Worm (Caenorhabditis elegans): ENCODE measurements around the gene F13B12.1.

Gene F13B12.1

ce11 chrIV:10442904-10443303 is 18.5 kb upstream of the F13B12.1 start:
- no peak for TF ChIP-seq npax-4 (tag; optimal IDR thresholded peaks at IDR 0.05)

DNA sequence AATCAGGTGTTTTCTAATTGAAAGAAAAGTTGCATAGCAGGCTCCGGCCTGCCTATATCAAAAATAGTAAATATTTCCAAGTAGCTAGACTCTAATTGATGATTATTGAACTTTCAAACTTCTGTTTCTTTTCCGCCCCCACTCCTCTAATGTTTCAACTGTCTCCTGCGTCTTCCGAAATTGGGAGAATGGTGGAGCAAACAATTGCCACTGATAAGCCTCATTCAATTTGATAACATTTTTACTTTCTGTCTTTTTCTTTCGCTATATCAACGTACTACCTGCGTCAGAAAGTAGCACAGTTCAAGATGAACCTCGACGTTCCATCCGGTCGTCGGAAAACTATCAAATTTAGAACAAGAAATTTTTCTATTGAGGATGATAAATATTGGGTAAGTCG is 14.5 kb upstream of the F13B12.1 start, which contains the start of gene F13B12.3:
TSS of gene F13B12.3 (plus strand) at position 223 of the 400 bp plus-strand sequence.
- TF ChIP-seq pqm-1 (tag; optimal IDR thresholded peaks at IDR 0.05) (no peak), elt-2 (tag; optimal IDR thresholded peaks at IDR 0.05) (peak; percentile 38), ceh-31 (tag; optimal IDR thresholded peaks at IDR 0.05) (no peak)

DNA sequence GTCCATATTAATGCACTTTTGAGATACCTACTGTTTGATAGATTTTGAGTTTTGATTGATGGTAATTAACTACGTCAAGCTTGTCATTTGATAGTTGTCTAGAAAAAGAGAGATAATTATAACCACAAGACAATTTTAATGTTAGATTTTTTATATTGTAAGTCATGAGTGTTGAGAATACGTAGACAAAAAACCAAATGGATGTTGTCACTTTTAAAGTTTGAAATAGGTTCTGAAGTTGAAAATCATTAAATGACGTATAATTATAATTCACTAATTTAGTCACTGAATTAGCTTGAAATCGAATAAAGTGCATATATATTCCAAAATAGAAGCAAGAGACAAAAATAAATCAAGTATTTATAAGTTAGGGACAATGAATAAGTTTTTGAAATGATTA is 12.7 kb upstream of the F13B12.1 start:
- no peak for TF ChIP-seq unc-86 (tag; optimal IDR thresholded peaks at IDR 0.05)
- no peak for TF ChIP-seq Y22D7AL.16 (tag; optimal IDR thresholded peaks at IDR 0.05)
- no peak for TF ChIP-seq hlh-13 (GFP tag; optimal IDR thresholded peaks at IDR 0.05)
- TF ChIP-seq pha-4 (tag; optimal IDR thresholded peaks at IDR 0.05), result no peak
- TF ChIP-seq unc-3 (GFP tag; conservative IDR thresholded peaks at IDR 0.05), result no peak
- no peak for TF ChIP-seq unc-3 (tag; optimal IDR thresholded peaks at IDR 0.05)
- no peak for TF ChIP-seq C08G9.2 (tag; optimal IDR thresholded peaks at IDR 0.05)
- no peak for TF ChIP-seq ceh-31 (tag; optimal IDR thresholded peaks at IDR 0.05)
- TF ChIP-seq ceh-34 (tag; optimal IDR thresholded peaks at IDR 0.05), result no peak
- no peak for TF ChIP-seq zip-5 (tag; optimal IDR thresholded peaks at IDR 0.05)
- TF ChIP-seq sox-4 (tag; optimal IDR thresholded peaks at IDR 0.05), result no peak
- TF ChIP-seq pax-1 (tag; optimal IDR thresholded peaks at IDR 0.05), result no peak

DNA sequence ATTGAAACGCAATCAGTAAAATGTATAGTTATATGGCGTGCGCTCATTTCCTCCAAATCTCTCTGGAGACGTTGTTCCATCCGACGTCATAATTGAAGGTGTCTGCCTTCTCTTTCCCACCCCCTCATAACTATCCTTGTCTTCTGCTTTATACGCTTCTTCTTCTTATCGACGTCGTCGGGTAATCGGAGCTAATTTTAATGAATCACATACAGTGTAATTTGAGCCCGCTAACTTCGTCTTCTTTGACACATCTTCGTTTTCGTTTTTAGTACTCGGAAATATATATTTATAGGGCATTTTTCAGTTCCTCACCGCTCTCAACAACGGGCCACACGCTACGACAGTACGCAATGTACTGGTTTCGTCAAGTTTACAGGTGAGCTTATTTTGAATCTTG is 12.0 kb upstream of the F13B12.1 start, which contains the start of gene ins-1:
TSS of gene ins-1 (plus strand) at position 301 of the 400 bp plus-strand sequence.
- TF ChIP-seq unc-86 (tag; optimal IDR thresholded peaks at IDR 0.05) (no peak), elt-2 (tag; optimal IDR thresholded peaks at IDR 0.05) (no peak), eyg-1 (tag; optimal IDR thresholded peaks at IDR 0.05) (no peak)

DNA sequence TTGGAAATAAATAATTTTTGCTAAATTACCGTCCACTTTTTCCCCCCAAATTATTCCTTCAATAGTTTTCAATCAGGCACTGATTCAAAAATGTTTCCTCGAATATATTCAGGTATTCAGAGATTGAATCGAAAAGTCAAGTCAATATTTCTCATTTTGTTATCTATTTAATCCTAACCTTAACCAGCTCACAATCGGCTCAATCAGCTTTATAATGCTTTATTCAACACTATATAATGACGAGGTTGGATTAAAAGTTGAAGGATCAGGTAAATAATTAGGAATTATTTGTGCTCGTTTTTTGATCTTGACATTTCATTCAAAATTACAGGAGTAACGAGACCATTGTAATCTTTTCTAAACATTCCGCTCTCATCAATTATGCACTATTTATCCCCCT is 6.1 kb upstream of the F13B12.1 start:
- TF ChIP-seq elt-2 (tag; optimal IDR thresholded peaks at IDR 0.05), result no peak
- no peak for TF ChIP-seq K09A11.1 (tag; optimal IDR thresholded peaks at IDR 0.05; ENCODE audit: insufficient read depth)
- no peak for TF ChIP-seq fax-1 (tag; optimal IDR thresholded peaks at IDR 0.05)
- no peak for TF ChIP-seq fkh-6 (tag; optimal IDR thresholded peaks at IDR 0.05)
- no peak for TF ChIP-seq ttx-3 (tag; optimal IDR thresholded peaks at IDR 0.05)
- no peak for TF ChIP-seq ceh-31 (tag; optimal IDR thresholded peaks at IDR 0.05)
- TF ChIP-seq lin-11 (tag; optimal IDR thresholded peaks at IDR 0.05), result no peak
- TF ChIP-seq pqm-1 (tag; optimal IDR thresholded peaks at IDR 0.05), result no peak
- no peak for TF ChIP-seq unc-3 (GFP tag; conservative IDR thresholded peaks at IDR 0.05)
- no peak for TF ChIP-seq unc-3 (tag; optimal IDR thresholded peaks at IDR 0.05)
- no peak for TF ChIP-seq dmd-4 (tag; optimal IDR thresholded peaks at IDR 0.05; ENCODE audit: borderline replicate concordance)
- TF ChIP-seq ceh-18 (tag; optimal IDR thresholded peaks at IDR 0.05), result no peak
- TF ChIP-seq dve-1 (tag; optimal IDR thresholded peaks at IDR 0.05), result no peak
- TF ChIP-seq nhr-11 (tag; optimal IDR thresholded peaks at IDR 0.05), result no peak
- no peak for TF ChIP-seq ets-4 (tag; optimal IDR thresholded peaks at IDR 0.05)
- TF ChIP-seq npax-4 (tag; optimal IDR thresholded peaks at IDR 0.05), result no peak
- no peak for TF ChIP-seq unc-55 (GFP tag; optimal IDR thresholded peaks at IDR 0.05)
- TF ChIP-seq C38D4.7 (GFP tag; optimal IDR thresholded peaks at IDR 0.05), result no peak
- no peak for TF ChIP-seq elt-4 (tag; optimal IDR thresholded peaks at IDR 0.05)
- no peak for TF ChIP-seq C08G9.2 (tag; optimal IDR thresholded peaks at IDR 0.05)
- no peak for TF ChIP-seq hlh-8 (tag; optimal IDR thresholded peaks at IDR 0.05)

DNA sequence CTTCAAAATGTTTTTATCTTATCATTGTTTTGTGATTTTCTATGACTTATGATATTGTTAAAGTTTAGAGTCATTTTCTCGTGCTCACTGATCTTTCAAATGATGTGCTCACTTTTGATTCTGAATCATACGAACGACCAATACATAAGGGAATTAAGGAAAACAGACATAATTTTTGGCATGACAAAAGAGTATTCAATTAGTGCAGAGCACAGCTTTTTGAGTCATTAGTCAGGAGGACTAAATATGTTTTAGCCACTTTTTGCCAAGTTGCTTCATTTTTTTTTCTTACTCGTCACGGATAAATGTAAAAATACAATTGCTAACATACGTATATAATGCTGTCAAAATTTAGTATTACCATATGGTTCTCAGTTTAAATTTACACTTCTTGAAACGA is 4.7 kb upstream of the F13B12.1 start, which contains the start of gene F13B12.2:
TSS of gene F13B12.2 (minus strand) at position 2 of the 400 bp plus-strand sequence.
- TF ChIP-seq ama-1 (optimal IDR thresholded peaks at IDR 0.05) (no peak), unc-42 (tag; optimal IDR thresholded peaks at IDR 0.05) (no peak), fkh-10 (GFP tag; optimal IDR thresholded peaks at IDR 0.05) (no peak), syd-9 (tag; optimal IDR thresholded peaks at IDR 0.05) (no peak), tbx-2 (tag; optimal IDR thresholded peaks at IDR 0.05) (no peak), sdc-2 (tag; optimal IDR thresholded peaks at IDR 0.05) (no peak), pha-2 (tag; optimal IDR thresholded peaks at IDR 0.05) (no peak), gmeb-2 (tag; optimal IDR thresholded peaks at IDR 0.05) (no peak), Y22D7AL.16 (tag; optimal IDR thresholded peaks at IDR 0.05) (no peak), pat-9 (tag; optimal IDR thresholded peaks at IDR 0.05) (no peak), ceh-24 (tag; optimal IDR thresholded peaks at IDR 0.05) (no peak), hlh-6 (tag; optimal IDR thresholded peaks at IDR 0.05) (no peak), C08G9.2 (tag; optimal IDR thresholded peaks at IDR 0.05) (no peak), npax-4 (tag; optimal IDR thresholded peaks at IDR 0.05) (no peak), K09A11.1 (tag; optimal IDR thresholded peaks at IDR 0.05; ENCODE audit: insufficient read depth) (no peak), nhr-11 (tag; optimal IDR thresholded peaks at IDR 0.05) (no peak), pha-4 (tag; optimal IDR thresholded peaks at IDR 0.05) (no peak), hlh-13 (GFP tag; optimal IDR thresholded peaks at IDR 0.05) (no peak), ttx-3 (tag; optimal IDR thresholded peaks at IDR 0.05) (no peak)
